Worm (Caenorhabditis elegans): ENCODE data around the gene psme-3.

The psme-3 gene

ce11 chrIII:11567837-11568236 is at the start of gene psme-3:
Gene psme-3 (plus strand): TSS chrIII:11568137.
- TF ChIP-seq lin-39 (tag; optimal IDR thresholded peaks at IDR 0.05) (no peak), nhr-23 (tag; optimal IDR thresholded peaks at IDR 0.05) (no peak), snpc-4 (tag; optimal IDR thresholded peaks at IDR 0.05) (no peak)

- no peak for TF ChIP-seq fkh-2 (tag; optimal IDR thresholded peaks at IDR 0.05)
- no peak for TF ChIP-seq fos-1 (tag; optimal IDR thresholded peaks at IDR 0.05)
These were observed 44.4 kb upstream of the psme-3 start, which contains the start of the genes Y66D12A.16 and such-1 for ce11 chrIII:11523504-11524025. Gene Y66D12A.16 (plus strand): TSS chrIII:11523554. Gene such-1 (minus strand): TSS chrIII:11523759.

- no peak for TF ChIP-seq nhr-67 (tag; optimal IDR thresholded peaks at IDR 0.05)
- TF ChIP-seq pha-4 (tag; optimal IDR thresholded peaks at IDR 0.05) = no peak
- no peak for TF ChIP-seq R02D3.7 (tag; optimal IDR thresholded peaks at IDR 0.05)
- no peak for TF ChIP-seq lsy-12 (tag; optimal IDR thresholded peaks at IDR 0.05)
- TF ChIP-seq lin-15B (tag; optimal IDR thresholded peaks at IDR 0.05) = no peak
- TF ChIP-seq mml-1 (tag; optimal IDR thresholded peaks at IDR 0.05) = no peak
- TF ChIP-seq eor-1 (tag; optimal IDR thresholded peaks at IDR 0.05) = no peak
- TF ChIP-seq elt-2 (tag; optimal IDR thresholded peaks at IDR 0.05) = no peak
- TF ChIP-seq zag-1 (tag; optimal IDR thresholded peaks at IDR 0.05) = no peak
- TF ChIP-seq elt-3 (tag; optimal IDR thresholded peaks at IDR 0.05) = no peak
These were observed 43.9 kb upstream of the psme-3 start for ce11 chrIII:11524073-11524472.

- TF ChIP-seq mdl-1 (tag; optimal IDR thresholded peaks at IDR 0.05) = no peak
- no peak for TF ChIP-seq nhr-77 (tag; optimal IDR thresholded peaks at IDR 0.05)
- peak; percentile 7 for TF ChIP-seq nhr-23 (tag; optimal IDR thresholded peaks at IDR 0.05)
- no peak for TF ChIP-seq nhr-43 (tag; optimal IDR thresholded peaks at IDR 0.05; ENCODE audit: poor library complexity, severe bottlenecking)
- no peak for TF ChIP-seq nhr-76 (tag; optimal IDR thresholded peaks at IDR 0.05)
- no peak for TF ChIP-seq skn-1 (tag; optimal IDR thresholded peaks at IDR 0.05)
- TF ChIP-seq fkh-2 (tag; optimal IDR thresholded peaks at IDR 0.05) = no peak
- no peak for TF ChIP-seq unc-39 (tag; optimal IDR thresholded peaks at IDR 0.05)
- no peak for TF ChIP-seq egl-5 (tag; optimal IDR thresholded peaks at IDR 0.05)
- no peak for TF ChIP-seq ZK546.5 (tag; optimal IDR thresholded peaks at IDR 0.05)
- no peak for TF ChIP-seq nhr-28 (tag; optimal IDR thresholded peaks at IDR 0.05)
- TF ChIP-seq hmg-11 (tag; optimal IDR thresholded peaks at IDR 0.05) = peak; percentile 29
- TF ChIP-seq eor-1 (tag; optimal IDR thresholded peaks at IDR 0.05) = no peak
- no peak for TF ChIP-seq lin-39 (tag; optimal IDR thresholded peaks at IDR 0.05)
- peak; percentile 13 for TF ChIP-seq pha-4 (tag; optimal IDR thresholded peaks at IDR 0.05)
- TF ChIP-seq elt-1 (tag; optimal IDR thresholded peaks at IDR 0.05) = no peak
- peak; percentile 44 for TF ChIP-seq lin-15B (tag; optimal IDR thresholded peaks at IDR 0.05)
- no peak for TF ChIP-seq fkh-10 (GFP tag; optimal IDR thresholded peaks at IDR 0.05)
- no peak for TF ChIP-seq R02D3.7 (tag; optimal IDR thresholded peaks at IDR 0.05)
- TF ChIP-seq tbx-2 (tag; optimal IDR thresholded peaks at IDR 0.05) = no peak
- TF ChIP-seq mml-1 (tag; optimal IDR thresholded peaks at IDR 0.05) = no peak
- TF ChIP-seq nhr-11 (tag; optimal IDR thresholded peaks at IDR 0.05) = no peak
- TF ChIP-seq nfya-1 (tag; optimal IDR thresholded peaks at IDR 0.05; ENCODE audit: insufficient read depth) = peak; percentile 20
These were observed 41.5 kb upstream of the psme-3 start, which contains the start of gene xpb-1 for ce11 chrIII:11526396-11526795. Gene xpb-1 (plus strand): TSS chrIII:11526657.

ce11 chrIII:11534624-11535079 is 33.3 kb upstream of the psme-3 start, which contains the start of gene nrps-1:
Gene nrps-1 (plus strand): TSS chrIII:11534674.
- TF ChIP-seq ZK546.5 (tag; optimal IDR thresholded peaks at IDR 0.05) (no peak), nhr-23 (tag; optimal IDR thresholded peaks at IDR 0.05) (no peak), hmg-11 (tag; optimal IDR thresholded peaks at IDR 0.05) (no peak), nhr-28 (tag; optimal IDR thresholded peaks at IDR 0.05) (no peak), skn-1 (tag; optimal IDR thresholded peaks at IDR 0.05) (no peak), pha-4 (tag; optimal IDR thresholded peaks at IDR 0.05) (no peak), ceh-28 (tag; optimal IDR thresholded peaks at IDR 0.05) (no peak), tbx-2 (tag; optimal IDR thresholded peaks at IDR 0.05) (no peak), mdl-1 (tag; optimal IDR thresholded peaks at IDR 0.05) (no peak), nhr-67 (tag; optimal IDR thresholded peaks at IDR 0.05) (no peak), elt-3 (tag; optimal IDR thresholded peaks at IDR 0.05) (no peak), ceh-82 (tag; optimal IDR thresholded peaks at IDR 0.05) (no peak), ceh-16 (tag; optimal IDR thresholded peaks at IDR 0.05) (no peak), R02D3.7 (tag; optimal IDR thresholded peaks at IDR 0.05) (no peak), mml-1 (tag; optimal IDR thresholded peaks at IDR 0.05) (no peak)
